Worm (Caenorhabditis elegans): ENCODE measurements around the gene srlf-23.

ce11 chrV:866729-867128, 26.6 kb downstream of the srlf-23 start, which contains the start of gene T02B11.3:
- TF ChIP-seq ztf-26 (tag; optimal IDR thresholded peaks at IDR 0.05) (no peak), attf-3 (GFP tag; conservative IDR thresholded peaks at IDR 0.05) (no peak), mes-4 (tag; optimal IDR thresholded peaks at IDR 0.05) (no peak), ets-4 (GFP tag; optimal IDR thresholded peaks at IDR 0.05) (no peak), T26A5.8 (tag; optimal IDR thresholded peaks at IDR 0.05) (no peak), ama-1 (optimal IDR thresholded peaks at IDR 0.05) (no peak), ama-1 (GFP tag; optimal IDR thresholded peaks at IDR 0.05) (no peak), snpc-3.4 (tag; optimal IDR thresholded peaks at IDR 0.05) (no peak), bed-1 (GFP tag; IDR thresholded peaks at IDR 0.05) (no peak), chd-7 (tag; optimal IDR thresholded peaks at IDR 0.05) (no peak), D2030.7 (GFP tag; IDR thresholded peaks at IDR 0.05) (no peak), F23B12.7 (tag; optimal IDR thresholded peaks at IDR 0.05; ENCODE audit: insufficient read depth) (no peak), nfyb-1 (GFP tag; IDR thresholded peaks at IDR 0.05) (no peak), ceh-79 (tag; optimal IDR thresholded peaks at IDR 0.05) (no peak)
